Worm (Caenorhabditis elegans) whole organism, L2 larva: Measurements from ENCODE around the gene T03F7.5.

Experiments
- C34F6.9 ChIP-seq: fragments of 150-350 bp; optimal IDR thresholded peaks from 2 replicates; lab custom pipeline; 2014; ENCODE audit warnings: missing biosample characterization, missing genetic modification characterization
- F13H6.1 ChIP-seq: sonication (generic microtip); optimal IDR thresholded peaks from 2 replicates; lab custom pipeline; 2016; ENCODE audit warnings: missing genetic modification characterization, missing compliant biosample characterization
- R02D3.7 ChIP-seq: fragments of 150-350 bp; optimal IDR thresholded peaks from 2 replicates; lab custom pipeline; 2014; ENCODE audit warnings: missing biosample characterization, missing genetic modification characterization
- Y55F3AM.14 ChIP-seq: fragments of 200-800 bp; sonication (Bioruptor generic); optimal IDR thresholded peaks from 2 replicates; lab custom pipeline; 2018; ENCODE audit warnings: mild to moderate bottlenecking, missing genetic modification characterization, missing compliant biosample characterization
- ZK546.5 ChIP-seq: sonication (generic microtip); optimal IDR thresholded peaks from 2 replicates; lab custom pipeline; 2017; ENCODE audit warnings: missing biosample characterization, missing genetic modification characterization
- blmp-1 ChIP-seq: sonication (generic microtip); optimal IDR thresholded peaks from 2 replicates; lab custom pipeline; 2017; ENCODE audit warnings: missing genetic modification characterization, mild to moderate bottlenecking, missing compliant biosample characterization, antibody characterized with exemption, moderate library complexity; ENCODE audit not compliant: insufficient read depth
- ceh-16 ChIP-seq: fragments of 150-350 bp; optimal IDR thresholded peaks from 2 replicates; lab custom pipeline; 2014; ENCODE audit warnings: missing biosample characterization, missing genetic modification characterization
- ceh-82 ChIP-seq: fragments of 150-350 bp; optimal IDR thresholded peaks from 2 replicates; lab custom pipeline; 2014; ENCODE audit warnings: missing biosample characterization, missing genetic modification characterization
- egl-27 ChIP-seq: sonication (generic microtip); optimal IDR thresholded peaks from 3 replicates; lab custom pipeline; 2017; ENCODE audit warnings: missing biosample characterization, missing genetic modification reagents, missing genetic modification characterization
- elt-1 ChIP-seq: fragments of 150-350 bp; optimal IDR thresholded peaks from 2 replicates; lab custom pipeline; 2014; ENCODE audit warnings: missing biosample characterization, missing genetic modification characterization
- elt-3 ChIP-seq: sonication (generic microtip); optimal IDR thresholded peaks from 2 replicates; lab custom pipeline; 2017; ENCODE audit warnings: missing biosample characterization, missing genetic modification characterization
- fos-1 ChIP-seq: fragments of 150-350 bp; optimal IDR thresholded peaks from 2 replicates; lab custom pipeline; 2014; ENCODE audit warnings: missing biosample characterization, missing genetic modification characterization
- gmeb-1 ChIP-seq: fragments of 150-350 bp; optimal IDR thresholded peaks from 2 replicates; lab custom pipeline; 2014; ENCODE audit warnings: missing biosample characterization, missing genetic modification characterization
- lin-11 ChIP-seq: fragments of 150-350 bp; sonication (generic microtip); optimal IDR thresholded peaks from 2 replicates; lab custom pipeline; 2014; ENCODE audit warnings: missing biosample characterization, missing genetic modification characterization, inconsistent platforms, mixed read lengths
- lin-39 ChIP-seq: fragments of 150-350 bp; optimal IDR thresholded peaks from 2 replicates; lab custom pipeline; 2014; ENCODE audit warnings: missing biosample characterization, missing genetic modification reagents, missing genetic modification characterization
- mab-5 ChIP-seq: fragments of 150-350 bp; optimal IDR thresholded peaks from 2 replicates; lab custom pipeline; 2014; ENCODE audit warnings: missing biosample characterization, missing genetic modification characterization
- mdl-1 ChIP-seq, 2 experiments: fragments of 150-350 bp in 1 of 2; sonication (generic microtip) in 1 of 2; optimal IDR thresholded peaks; 2 replicates each; lab custom pipeline; 2017; ENCODE audit warnings: missing biosample characterization in 2 of 2, missing genetic modification characterization in 2 of 2
- nhr-12 ChIP-seq: fragments of 150-350 bp; optimal IDR thresholded peaks from 2 replicates; lab custom pipeline; 2014; ENCODE audit warnings: missing biosample characterization, missing genetic modification characterization
- nhr-129 ChIP-seq: fragments of 150-350 bp; optimal IDR thresholded peaks from 2 replicates; lab custom pipeline; 2014; ENCODE audit warnings: missing biosample characterization, missing genetic modification characterization
- nhr-21 ChIP-seq: fragments of 150-350 bp; optimal IDR thresholded peaks from 2 replicates; lab custom pipeline; 2014; ENCODE audit warnings: missing biosample characterization, missing genetic modification characterization
- nhr-23 ChIP-seq: fragments of 150-350 bp; optimal IDR thresholded peaks from 2 replicates; lab custom pipeline; 2014; ENCODE audit warnings: missing biosample characterization, missing genetic modification reagents, missing genetic modification characterization
- nhr-237 ChIP-seq: fragments of 150-350 bp; optimal IDR thresholded peaks from 2 replicates; lab custom pipeline; 2014; ENCODE audit warnings: missing biosample characterization, missing genetic modification characterization
- nhr-25 ChIP-seq: fragments of 150-350 bp; sonication (generic microtip); optimal IDR thresholded peaks from 3 replicates; lab custom pipeline; 2014; ENCODE audit warnings: missing biosample characterization, missing genetic modification characterization
- nhr-6 ChIP-seq: fragments of 150-350 bp; optimal IDR thresholded peaks from 2 replicates; lab custom pipeline; 2014; ENCODE audit warnings: missing biosample characterization, missing genetic modification characterization
- skn-1 ChIP-seq: sonication (generic microtip); optimal IDR thresholded peaks from 2 replicates; lab custom pipeline; 2017; ENCODE audit warnings: missing biosample characterization, missing genetic modification characterization
- sma-9 ChIP-seq, 2 experiments: fragments of 150-350 bp in 1 of 2; sonication (generic microtip) in 1 of 2; optimal IDR thresholded peaks; 2 replicates each; lab custom pipeline; 2014 to 2016; ENCODE audit warnings: missing genetic modification characterization in 2 of 2, mild to moderate bottlenecking in 1 of 2, missing biosample characterization in 1 of 2, missing compliant biosample characterization in 1 of 2, missing genetic modification reagents in 1 of 2, moderate library complexity in 1 of 2
- snpc-4 ChIP-seq: fragments of 150-350 bp; optimal IDR thresholded peaks from 2 replicates; lab custom pipeline; 2014; ENCODE audit warnings: missing biosample characterization, missing genetic modification characterization
- unc-55 ChIP-seq: fragments of 150-350 bp; sonication (generic microtip); optimal IDR thresholded peaks from 3 replicates; lab custom pipeline; 2014; ENCODE audit warnings: missing biosample characterization, missing genetic modification reagents, missing genetic modification characterization
- zag-1 ChIP-seq: fragments of 150-350 bp; optimal IDR thresholded peaks from 2 replicates; lab custom pipeline; 2014; ENCODE audit warnings: missing biosample characterization, missing genetic modification characterization
- ztf-11 ChIP-seq: sonication (generic microtip); optimal IDR thresholded peaks from 2 replicates; lab custom pipeline; 2017; ENCODE audit warnings: missing biosample characterization, missing genetic modification characterization

Gene T03F7.5

ce11 chrV:11298632-11299031, at the start of gene T03F7.5:
Gene T03F7.5, minus strand, starts transcription at chrV:11298732.
- TF ChIP-seq nhr-12 (tag; lab: Kevin White, UChicago) (no peak), sma-9 (GFP tag; optimal IDR thresholded peaks at IDR 0.05; lab: Kevin White, UChicago) (no peak), sma-9 (tag; optimal IDR thresholded peaks at IDR 0.05; lab: Kevin White, UChicago) (no peak), ceh-16 (tag; lab: Kevin White, UChicago) (no peak), nhr-21 (tag; lab: Kevin White, UChicago) (no peak), nhr-25 (tag; lab: Kevin White, UChicago) (no peak), mdl-1 (tag; optimal IDR thresholded peaks at IDR 0.05; lab: Kevin White, UChicago) (no peak), Y55F3AM.14 (GFP tag; lab: Kevin White, UChicago) (no peak), unc-55 (GFP tag; lab: Kevin White, UChicago) (no peak), nhr-237 (no peak), nhr-6 (tag; lab: Kevin White, UChicago) (no peak), skn-1 (tag; lab: Kevin White, UChicago) (no peak), zag-1 (tag; lab: Kevin White, UChicago) (no peak)

DNA sequence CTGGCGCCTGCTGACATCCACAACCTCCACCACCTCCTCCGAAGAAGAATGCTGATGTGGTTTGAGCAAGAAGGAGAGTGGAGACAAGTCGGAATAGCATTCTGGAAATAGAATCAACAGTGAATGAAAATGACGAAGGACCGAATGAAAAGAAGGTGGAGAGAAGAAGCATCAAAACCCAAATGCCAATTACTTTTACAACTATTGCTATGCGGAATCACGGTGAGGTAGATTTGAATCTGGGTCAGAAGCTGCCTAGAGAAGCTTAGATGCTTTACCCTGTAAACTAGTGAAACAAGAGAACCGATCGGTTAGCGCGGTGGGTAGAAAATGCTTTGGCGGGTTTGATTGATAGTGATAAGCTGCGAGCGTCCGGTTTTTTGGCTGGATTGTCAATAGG, 48.4 kb upstream of the T03F7.5 start, which contains the start of gene grl-7:
Gene grl-7 (minus strand): TSS at position 101 of the 400 bp plus-strand sequence.
- no peak for TF ChIP-seq unc-55 (GFP tag; lab: Kevin White, UChicago)
- no peak for TF ChIP-seq nhr-23 (tag; lab: Kevin White, UChicago)
- TF ChIP-seq R02D3.7 = no peak
- no peak for TF ChIP-seq ZK546.5 (tag; lab: Kevin White, UChicago)
- TF ChIP-seq nhr-25 (tag; lab: Kevin White, UChicago) = no peak
- no peak for TF ChIP-seq gmeb-1 (tag; lab: Kevin White, UChicago)
- no peak for TF ChIP-seq egl-27
- no peak for TF ChIP-seq nhr-129 (tag; lab: Kevin White, UChicago)
- TF ChIP-seq Y55F3AM.14 (GFP tag; lab: Kevin White, UChicago) = no peak
- TF ChIP-seq ceh-82 (tag; lab: Kevin White, UChicago) = no peak
- TF ChIP-seq, all 48 proteins: peak for 0

DNA sequence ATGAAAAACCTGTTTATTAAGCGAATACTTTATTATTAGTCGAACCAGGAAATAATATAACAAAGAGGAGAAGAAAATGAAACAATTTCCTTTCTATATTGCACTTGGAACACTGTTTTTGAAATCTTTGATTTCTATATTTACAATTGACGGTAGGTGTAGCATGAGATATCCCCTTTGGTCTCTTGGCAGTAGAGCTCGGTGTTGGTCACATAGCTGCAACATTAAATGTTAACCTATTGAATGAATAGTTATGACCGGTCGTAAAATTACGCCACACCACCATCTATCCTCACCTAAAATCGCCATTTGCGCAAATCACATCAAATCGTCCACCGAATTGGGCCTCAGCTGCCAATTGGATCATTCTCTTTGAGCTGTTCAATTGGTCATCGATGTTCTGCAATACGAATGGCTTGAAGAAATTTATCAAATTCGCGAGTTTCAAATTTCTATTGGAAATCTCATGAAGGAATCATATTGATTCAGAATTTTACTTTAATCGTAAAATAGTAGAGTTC, 46.3 kb upstream of the T03F7.5 start:
- TF ChIP-seq lin-11 (tag; lab: Kevin White, UChicago) = no peak
- TF ChIP-seq ztf-11 (tag; lab: Kevin White, UChicago) = no peak
- no peak for TF ChIP-seq blmp-1 (tag; lab: Kevin White, UChicago)
- TF ChIP-seq nhr-12 (tag; lab: Kevin White, UChicago) = no peak

DNA sequence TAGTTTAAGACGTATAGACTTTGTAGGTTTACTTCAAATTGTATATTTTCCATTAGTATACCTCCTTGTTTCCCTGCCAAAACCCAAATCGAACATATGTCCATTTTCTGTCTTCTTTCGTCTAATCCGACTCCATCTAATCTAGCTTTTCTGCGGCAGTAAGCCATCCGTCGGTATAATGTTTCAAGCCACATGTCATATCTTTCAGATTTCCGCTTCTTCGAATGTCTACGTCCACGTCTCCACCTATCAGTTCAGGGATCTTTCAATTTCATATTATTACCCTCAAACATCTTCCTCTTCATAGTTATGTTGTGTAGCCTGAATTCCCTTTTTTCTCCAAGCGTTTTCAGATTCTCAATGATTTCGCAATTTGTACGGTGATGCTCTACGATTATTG, 45.6 kb upstream of the T03F7.5 start:
- TF ChIP-seq nhr-12 (tag; lab: Kevin White, UChicago) = no peak

DNA sequence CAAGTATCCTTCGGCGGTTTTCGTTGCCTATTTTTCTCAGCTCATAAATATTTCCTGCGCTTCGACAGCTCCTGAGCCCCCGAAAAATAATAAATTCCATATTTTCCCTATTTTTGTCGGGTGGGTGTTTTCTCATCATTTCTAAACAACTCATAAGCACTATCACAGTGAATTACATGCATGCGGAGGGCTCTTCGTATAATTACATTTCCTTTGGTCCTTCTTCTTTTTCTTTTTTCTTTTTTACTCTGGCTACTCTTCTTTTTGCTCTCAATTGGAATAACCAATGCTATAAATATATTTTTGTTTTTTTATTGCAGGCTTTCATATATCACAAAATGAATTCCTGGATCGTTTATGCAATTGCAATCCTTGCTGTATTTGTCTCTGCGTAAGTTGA, 43.4 kb upstream of the T03F7.5 start, which contains the start of gene T02E9.5:
Gene T02E9.5 (plus strand): TSS at position 321 of the 400 bp plus-strand sequence.
- no peak for TF ChIP-seq egl-27
- TF ChIP-seq snpc-4 (tag; lab: Kevin White, UChicago) = no peak

DNA sequence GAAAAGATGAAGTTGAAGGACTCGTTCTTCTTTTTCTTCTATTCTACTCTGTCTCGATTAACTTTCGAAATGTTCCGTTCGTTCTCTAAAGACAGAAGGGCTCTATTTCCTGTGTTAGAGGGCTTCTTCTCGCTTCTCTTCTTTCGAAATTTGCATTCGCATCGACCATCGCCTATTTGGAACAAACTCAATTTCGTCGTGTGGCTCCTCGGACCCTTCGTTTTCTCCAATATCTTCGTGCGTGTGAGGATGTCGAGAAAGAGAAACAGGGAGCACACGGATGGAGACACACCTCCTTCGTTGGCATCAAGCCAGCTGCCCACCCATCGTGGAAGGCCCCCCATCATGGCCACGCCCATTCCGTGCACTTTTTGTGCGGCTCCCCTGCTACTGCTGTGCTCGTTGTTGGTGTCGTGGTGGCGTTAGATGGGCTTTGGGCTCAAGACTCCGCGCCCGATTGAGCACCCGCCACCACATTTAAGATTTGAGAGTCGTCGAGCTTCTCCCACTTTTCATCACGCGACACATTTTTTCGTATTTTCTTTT, 42.7 kb upstream of the T03F7.5 start:
- TF ChIP-seq F13H6.1 = peak; percentile 28
- no peak for TF ChIP-seq fos-1 (tag; lab: Kevin White, UChicago)
- no peak for TF ChIP-seq mab-5
- no peak for TF ChIP-seq egl-27
- TF ChIP-seq zag-1 (tag; lab: Kevin White, UChicago) = peak; percentile 26
- peak; percentile 1 for TF ChIP-seq C34F6.9

DNA sequence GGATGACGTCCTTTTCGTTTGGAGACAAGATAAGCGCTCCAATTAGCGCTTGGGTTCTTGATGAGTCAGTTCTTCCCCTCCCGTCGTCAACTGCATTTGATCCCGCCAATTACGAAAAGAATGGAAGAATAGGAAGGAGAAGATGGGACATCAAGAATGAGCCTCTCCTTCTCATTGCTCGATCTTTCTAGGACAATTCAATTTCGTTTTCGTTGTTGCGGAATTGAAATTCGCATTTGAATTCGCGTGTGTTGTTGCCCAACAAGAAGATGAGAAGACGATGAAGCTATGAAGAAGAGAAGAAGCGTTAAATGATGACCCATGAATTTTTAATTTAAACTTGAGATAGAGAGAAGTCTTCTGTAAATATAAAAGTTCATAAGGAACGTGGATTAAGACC, 38.3 kb upstream of the T03F7.5 start:
- TF ChIP-seq gmeb-1 (tag; lab: Kevin White, UChicago) = no peak
- TF ChIP-seq nhr-237 = no peak
- TF ChIP-seq ceh-82 (tag; lab: Kevin White, UChicago) = no peak
- TF ChIP-seq ceh-16 (tag; lab: Kevin White, UChicago) = no peak
- TF ChIP-seq nhr-21 (tag; lab: Kevin White, UChicago) = no peak
- TF ChIP-seq elt-3 (tag; lab: Kevin White, UChicago) = no peak
- no peak for TF ChIP-seq lin-11 (tag; lab: Kevin White, UChicago)
- TF ChIP-seq elt-1 (tag; lab: Kevin White, UChicago) = no peak
- no peak for TF ChIP-seq lin-39 (tag; lab: Kevin White, UChicago)
- TF ChIP-seq unc-55 (GFP tag; lab: Kevin White, UChicago) = no peak
- TF ChIP-seq mdl-1 (tag; optimal IDR thresholded peaks at IDR 0.05; lab: Kevin White, UChicago) = no peak
